Worm (Caenorhabditis elegans) whole organism, L2 larva: ENCODE measurements around the gene Y41D4B.6.

Experiments used
- C34F6.9 ChIP-seq: fragments of 150-350 bp; optimal IDR thresholded peaks from 2 replicates; lab custom pipeline; 2014; ENCODE audit warnings: missing biosample characterization, missing genetic modification characterization
- F13H6.1 ChIP-seq: sonication (generic microtip); optimal IDR thresholded peaks from 2 replicates; lab custom pipeline; 2016; ENCODE audit warnings: missing genetic modification characterization, missing compliant biosample characterization
- R02D3.7 ChIP-seq: fragments of 150-350 bp; optimal IDR thresholded peaks from 2 replicates; lab custom pipeline; 2014; ENCODE audit warnings: missing biosample characterization, missing genetic modification characterization
- Y55F3AM.14 ChIP-seq: fragments of 200-800 bp; sonication (Bioruptor generic); optimal IDR thresholded peaks from 2 replicates; lab custom pipeline; 2018; ENCODE audit warnings: mild to moderate bottlenecking, missing genetic modification characterization, missing compliant biosample characterization
- ZK546.5 ChIP-seq: sonication (generic microtip); optimal IDR thresholded peaks from 2 replicates; lab custom pipeline; 2017; ENCODE audit warnings: missing biosample characterization, missing genetic modification characterization
- alr-1 ChIP-seq: fragments of 150-350 bp; optimal IDR thresholded peaks from 2 replicates; lab custom pipeline; 2014; ENCODE audit warnings: missing biosample characterization, missing genetic modification characterization
- aly-2 ChIP-seq: fragments of 150-350 bp; optimal IDR thresholded peaks from 2 replicates; lab custom pipeline; 2014; ENCODE audit warnings: missing biosample characterization, missing genetic modification characterization
- ama-1 ChIP-seq: fragments of 150-350 bp; optimal IDR thresholded peaks from 2 replicates; lab custom pipeline; 2018; ENCODE audit warnings: inconsistent platforms
- blmp-1 ChIP-seq: sonication (generic microtip); optimal IDR thresholded peaks from 2 replicates; lab custom pipeline; 2017; ENCODE audit warnings: missing genetic modification characterization, mild to moderate bottlenecking, missing compliant biosample characterization, antibody characterized with exemption, moderate library complexity; ENCODE audit not compliant: insufficient read depth
- ceh-16 ChIP-seq: fragments of 150-350 bp; optimal IDR thresholded peaks from 2 replicates; lab custom pipeline; 2014; ENCODE audit warnings: missing biosample characterization, missing genetic modification characterization
- ceh-82 ChIP-seq: fragments of 150-350 bp; optimal IDR thresholded peaks from 2 replicates; lab custom pipeline; 2014; ENCODE audit warnings: missing biosample characterization, missing genetic modification characterization
- crh-2 ChIP-seq: sonication (generic microtip); optimal IDR thresholded peaks from 2 replicates; lab custom pipeline; 2017; ENCODE audit warnings: missing biosample characterization, missing genetic modification characterization
- dmd-4 ChIP-seq: sonication (generic microtip); optimal IDR thresholded peaks from 2 replicates; lab custom pipeline; 2017; ENCODE audit warnings: missing biosample characterization, missing genetic modification characterization
- egl-27 ChIP-seq: sonication (generic microtip); optimal IDR thresholded peaks from 3 replicates; lab custom pipeline; 2017; ENCODE audit warnings: missing biosample characterization, missing genetic modification reagents, missing genetic modification characterization
- elt-1 ChIP-seq: fragments of 150-350 bp; optimal IDR thresholded peaks from 2 replicates; lab custom pipeline; 2014; ENCODE audit warnings: missing biosample characterization, missing genetic modification characterization
- elt-3 ChIP-seq: sonication (generic microtip); optimal IDR thresholded peaks from 2 replicates; lab custom pipeline; 2017; ENCODE audit warnings: missing biosample characterization, missing genetic modification characterization
- fos-1 ChIP-seq: fragments of 150-350 bp; optimal IDR thresholded peaks from 2 replicates; lab custom pipeline; 2014; ENCODE audit warnings: missing biosample characterization, missing genetic modification characterization
- gmeb-1 ChIP-seq: fragments of 150-350 bp; optimal IDR thresholded peaks from 2 replicates; lab custom pipeline; 2014; ENCODE audit warnings: missing biosample characterization, missing genetic modification characterization
- lin-11 ChIP-seq: fragments of 150-350 bp; sonication (generic microtip); optimal IDR thresholded peaks from 2 replicates; lab custom pipeline; 2014; ENCODE audit warnings: missing biosample characterization, missing genetic modification characterization, inconsistent platforms, mixed read lengths
- lin-13 ChIP-seq: fragments of 150-350 bp; optimal IDR thresholded peaks from 2 replicates; lab custom pipeline; 2014; ENCODE audit warnings: missing biosample characterization, missing genetic modification reagents, missing genetic modification characterization
- lin-39 ChIP-seq: fragments of 150-350 bp; optimal IDR thresholded peaks from 2 replicates; lab custom pipeline; 2014; ENCODE audit warnings: missing biosample characterization, missing genetic modification reagents, missing genetic modification characterization
- lsy-2 ChIP-seq, 2 experiments: fragments of 150-350 bp in 1 of 2; sonication (generic microtip) in 1 of 2; optimal IDR thresholded peaks; 2 replicates each; lab custom pipeline; 2014 to 2017; ENCODE audit warnings: missing biosample characterization in 2 of 2, missing genetic modification characterization in 2 of 2
- mab-5 ChIP-seq: fragments of 150-350 bp; optimal IDR thresholded peaks from 2 replicates; lab custom pipeline; 2014; ENCODE audit warnings: missing biosample characterization, missing genetic modification characterization
- mbf-1 ChIP-seq: sonication (generic microtip); optimal IDR thresholded peaks from 2 replicates; lab custom pipeline; 2017; ENCODE audit warnings: missing biosample characterization, missing genetic modification characterization
- mdl-1 ChIP-seq, 2 experiments: fragments of 150-350 bp in 1 of 2; sonication (generic microtip) in 1 of 2; optimal IDR thresholded peaks; 2 replicates each; lab custom pipeline; 2017; ENCODE audit warnings: missing biosample characterization in 2 of 2, missing genetic modification characterization in 2 of 2
- nhr-10 ChIP-seq: sonication (generic microtip); optimal IDR thresholded peaks from 2 replicates; lab custom pipeline; 2017; ENCODE audit warnings: missing biosample characterization, missing genetic modification characterization
- nhr-11 ChIP-seq: fragments of 150-350 bp; optimal IDR thresholded peaks from 2 replicates; lab custom pipeline; 2014; ENCODE audit warnings: missing biosample characterization, missing genetic modification characterization
- nhr-12 ChIP-seq: fragments of 150-350 bp; optimal IDR thresholded peaks from 2 replicates; lab custom pipeline; 2014; ENCODE audit warnings: missing biosample characterization, missing genetic modification characterization
- nhr-129 ChIP-seq: fragments of 150-350 bp; optimal IDR thresholded peaks from 2 replicates; lab custom pipeline; 2014; ENCODE audit warnings: missing biosample characterization, missing genetic modification characterization
- nhr-21 ChIP-seq: fragments of 150-350 bp; optimal IDR thresholded peaks from 2 replicates; lab custom pipeline; 2014; ENCODE audit warnings: missing biosample characterization, missing genetic modification characterization
- nhr-23 ChIP-seq: fragments of 150-350 bp; optimal IDR thresholded peaks from 2 replicates; lab custom pipeline; 2014; ENCODE audit warnings: missing biosample characterization, missing genetic modification reagents, missing genetic modification characterization
- nhr-237 ChIP-seq: fragments of 150-350 bp; optimal IDR thresholded peaks from 2 replicates; lab custom pipeline; 2014; ENCODE audit warnings: missing biosample characterization, missing genetic modification characterization
- nhr-25 ChIP-seq: fragments of 150-350 bp; sonication (generic microtip); optimal IDR thresholded peaks from 3 replicates; lab custom pipeline; 2014; ENCODE audit warnings: missing biosample characterization, missing genetic modification characterization
- nhr-6 ChIP-seq: fragments of 150-350 bp; optimal IDR thresholded peaks from 2 replicates; lab custom pipeline; 2014; ENCODE audit warnings: missing biosample characterization, missing genetic modification characterization
- nhr-77 ChIP-seq: fragments of 150-350 bp; optimal IDR thresholded peaks from 2 replicates; lab custom pipeline; 2014; ENCODE audit warnings: missing biosample characterization, missing genetic modification characterization
- peb-1 ChIP-seq: fragments of 150-350 bp; optimal IDR thresholded peaks from 2 replicates; lab custom pipeline; 2014; ENCODE audit warnings: missing biosample characterization, missing genetic modification characterization
- sem-4 ChIP-seq: fragments of 150-350 bp; optimal IDR thresholded peaks from 2 replicates; lab custom pipeline; 2014; ENCODE audit warnings: missing biosample characterization, missing genetic modification reagents, missing genetic modification characterization
- skn-1 ChIP-seq: sonication (generic microtip); optimal IDR thresholded peaks from 2 replicates; lab custom pipeline; 2017; ENCODE audit warnings: missing biosample characterization, missing genetic modification characterization
- sma-3 ChIP-seq: sonication (generic microtip); optimal IDR thresholded peaks from 2 replicates; lab custom pipeline; 2016; ENCODE audit warnings: missing genetic modification reagents, missing genetic modification characterization, missing compliant biosample characterization
- sma-9 ChIP-seq, 2 experiments: fragments of 150-350 bp in 1 of 2; sonication (generic microtip) in 1 of 2; optimal IDR thresholded peaks; 2 replicates each; lab custom pipeline; 2014 to 2016; ENCODE audit warnings: missing genetic modification characterization in 2 of 2, mild to moderate bottlenecking in 1 of 2, missing biosample characterization in 1 of 2, missing compliant biosample characterization in 1 of 2, missing genetic modification reagents in 1 of 2, moderate library complexity in 1 of 2
- snpc-4 ChIP-seq: fragments of 150-350 bp; optimal IDR thresholded peaks from 2 replicates; lab custom pipeline; 2014; ENCODE audit warnings: missing biosample characterization, missing genetic modification characterization
- unc-39 ChIP-seq: fragments of 150-350 bp; optimal IDR thresholded peaks from 2 replicates; lab custom pipeline; 2014; ENCODE audit warnings: missing biosample characterization, missing genetic modification characterization
- unc-55 ChIP-seq: fragments of 150-350 bp; sonication (generic microtip); optimal IDR thresholded peaks from 3 replicates; lab custom pipeline; 2014; ENCODE audit warnings: missing biosample characterization, missing genetic modification reagents, missing genetic modification characterization
- unc-62 ChIP-seq: fragments of 150-350 bp; optimal IDR thresholded peaks from 2 replicates; lab custom pipeline; 2014; ENCODE audit warnings: missing biosample characterization, missing genetic modification reagents, missing genetic modification characterization
- zag-1 ChIP-seq: fragments of 150-350 bp; optimal IDR thresholded peaks from 2 replicates; lab custom pipeline; 2014; ENCODE audit warnings: missing biosample characterization, missing genetic modification characterization
- ztf-1 ChIP-seq: fragments of 200-800 bp; sonication (Bioruptor generic); conservative IDR thresholded peaks from 2 replicates; pipeline ENCODE4 v1.3.6; 2022; ENCODE audit warnings: missing genetic modification characterization, missing compliant biosample characterization
- ztf-11 ChIP-seq: sonication (generic microtip); optimal IDR thresholded peaks from 2 replicates; lab custom pipeline; 2017; ENCODE audit warnings: missing biosample characterization, missing genetic modification characterization
- ztf-4 ChIP-seq: fragments of 150-350 bp; optimal IDR thresholded peaks from 2 replicates; lab custom pipeline; 2014; ENCODE audit warnings: missing biosample characterization, missing genetic modification characterization

Gene Y41D4B.6

DNA sequence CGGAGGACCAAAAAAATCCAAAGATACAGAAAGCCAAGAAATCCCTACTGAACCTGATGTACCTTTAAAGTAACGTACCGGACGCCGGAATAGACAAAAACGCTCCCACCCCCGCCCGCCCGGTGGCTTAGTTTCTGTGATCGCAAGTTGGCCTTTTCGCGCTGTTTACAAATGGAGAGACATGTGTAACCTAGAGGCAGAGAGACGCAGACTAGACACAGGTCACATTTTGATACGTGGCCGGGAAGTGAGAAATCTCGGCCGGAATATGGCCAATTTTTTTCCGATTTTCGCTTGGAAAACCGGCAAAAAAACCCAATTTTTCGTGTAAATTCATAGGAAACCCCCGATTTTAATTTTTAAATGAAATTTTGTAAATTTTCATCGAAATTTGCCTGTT is 23.5 kb downstream of the Y41D4B.6 start:
- TF ChIP-seq mdl-1 (tag; optimal IDR thresholded peaks at IDR 0.05; lab: Kevin White, UChicago) (no peak), fos-1 (tag; lab: Kevin White, UChicago) (peak; percentile 19), nhr-6 (no peak), nhr-129 (tag; lab: Kevin White, UChicago) (peak; percentile 12), crh-2 (tag; lab: Kevin White, UChicago) (peak; percentile 41), nhr-12 (tag; lab: Kevin White, UChicago) (no peak), nhr-77 (tag; lab: Kevin White, UChicago) (no peak), ztf-1 (GFP tag; lab: Robert Waterston, UW) (no peak)
- TF ChIP-seq, all 48 proteins: peak for 3

ce11 chrIV:1659045-1659741 is 25.6 kb downstream of the Y41D4B.6 start, which contains the start of gene rps-28:
Gene rps-28, plus strand, starts transcription at chrIV:1659691.
- TF ChIP-seq ztf-11, result peak; percentile 57
- TF ChIP-seq Y55F3AM.14 (GFP tag; lab: Kevin White, UChicago), result peak; percentile 64
- peak; percentile 77 for TF ChIP-seq ceh-16 (tag; lab: Kevin White, UChicago)
- peak; percentile 96 for TF ChIP-seq F13H6.1 (tag; lab: Kevin White, UChicago)
- peak; percentile 93 for TF ChIP-seq gmeb-1 (tag; lab: Kevin White, UChicago)
- peak; percentile 95 for TF ChIP-seq sem-4 (tag; lab: Kevin White, UChicago)
- TF ChIP-seq nhr-10 (tag; lab: Kevin White, UChicago), result peak; percentile 52
- peak; percentile 58 for TF ChIP-seq skn-1
- no peak for TF ChIP-seq elt-3
- TF ChIP-seq lin-11, result peak; percentile 97
- peak; percentile 45 for TF ChIP-seq lin-39
- TF ChIP-seq nhr-129 (tag; lab: Kevin White, UChicago), result peak; percentile 98
- peak; percentile 96 for TF ChIP-seq zag-1 (tag; lab: Kevin White, UChicago)
- TF ChIP-seq fos-1 (tag; lab: Kevin White, UChicago), result peak; percentile 97
- peak; percentile 73 for TF ChIP-seq nhr-77 (tag; lab: Kevin White, UChicago)
- peak; percentile 99 for TF ChIP-seq unc-55
- peak; percentile 90 for TF ChIP-seq ceh-82
- peak; percentile 97 for TF ChIP-seq nhr-25 (tag; lab: Kevin White, UChicago)
- no peak for TF ChIP-seq ztf-1 (GFP tag; lab: Robert Waterston, UW)
- peak; percentile 95 for TF ChIP-seq ztf-4 (tag; lab: Kevin White, UChicago)
- no peak for TF ChIP-seq alr-1 (tag; lab: Kevin White, UChicago)
- no peak for TF ChIP-seq dmd-4
- peak; percentile 41 for TF ChIP-seq R02D3.7 (tag; lab: Kevin White, UChicago)
- TF ChIP-seq nhr-11, result peak; percentile 58
- peak; percentile 97 for TF ChIP-seq sma-9 (GFP tag; optimal IDR thresholded peaks at IDR 0.05; lab: Kevin White, UChicago)
- TF ChIP-seq sma-9 (tag; optimal IDR thresholded peaks at IDR 0.05; lab: Kevin White, UChicago), result no peak
- TF ChIP-seq nhr-237 (tag; lab: Kevin White, UChicago), result peak; percentile 81
- TF ChIP-seq nhr-12 (tag; lab: Kevin White, UChicago), result no peak
- peak; percentile 79 for TF ChIP-seq ZK546.5 (tag; lab: Kevin White, UChicago)
- peak; percentile 98 for TF ChIP-seq lin-13 (GFP tag; lab: Kevin White, UChicago)
- TF ChIP-seq nhr-6, result peak; percentile 90
- peak; percentile 88 for TF ChIP-seq blmp-1
- peak; percentile 94 for TF ChIP-seq egl-27 (tag; lab: Kevin White, UChicago)
- peak in 1 of 2 experiments; percentile 83 for TF ChIP-seq mdl-1 (tag; optimal IDR thresholded peaks at IDR 0.05; lab: Kevin White, UChicago)
- peak; percentile 99 for TF ChIP-seq sma-3 (GFP tag; lab: Kevin White, UChicago)
- TF ChIP-seq unc-39 (tag; lab: Kevin White, UChicago), result peak; percentile 58
- no peak for TF ChIP-seq unc-62 (GFP tag; lab: Kevin White, UChicago)
- TF ChIP-seq peb-1 (tag; lab: Kevin White, UChicago), result no peak
- TF ChIP-seq elt-1, result no peak
- TF ChIP-seq C34F6.9 (tag; lab: Kevin White, UChicago), result peak; percentile 99
- peak; percentile 79 for TF ChIP-seq ama-1 (lab: Kevin White, UChicago)
- TF ChIP-seq mab-5 (tag; lab: Kevin White, UChicago), result peak; percentile 96
- TF ChIP-seq crh-2 (tag; lab: Kevin White, UChicago), result peak; percentile 98
- no peak for TF ChIP-seq mbf-1 (tag; lab: Kevin White, UChicago)
- TF ChIP-seq lsy-2 (tag; optimal IDR thresholded peaks at IDR 0.05; lab: Kevin White, UChicago), result peak; percentile 89 to 96
- no peak for TF ChIP-seq nhr-23 (tag; lab: Kevin White, UChicago)
- TF ChIP-seq nhr-21 (tag; lab: Kevin White, UChicago), result peak; percentile 94
- TF ChIP-seq snpc-4 (tag; lab: Kevin White, UChicago), result peak; percentile 89
- TF ChIP-seq aly-2 (tag; lab: Kevin White, UChicago), result no peak
